Worm (Caenorhabditis elegans) whole organism, L1 larva: ENCODE measurements around the gene pfas-1.

Source experiments
- C04F5.9 ChIP-seq: sonication (generic microtip); optimal IDR thresholded peaks from 2 replicates; lab custom pipeline; 2016; ENCODE audit warnings: missing genetic modification characterization, missing compliant biosample characterization
- C34B4.2 ChIP-seq: sonication (generic microtip); optimal IDR thresholded peaks from 2 replicates; lab custom pipeline; 2017; ENCODE audit warnings: mild to moderate bottlenecking, missing genetic modification characterization, missing compliant biosample characterization
- F16B12.6 ChIP-seq: fragments of 150-350 bp; optimal IDR thresholded peaks from 2 replicates; lab custom pipeline; 2014; ENCODE audit warnings: missing biosample characterization, missing genetic modification characterization
- aha-1 ChIP-seq: fragments of 150-350 bp; optimal IDR thresholded peaks from 2 replicates; lab custom pipeline; 2014; ENCODE audit warnings: missing biosample characterization, missing genetic modification characterization
- ceh-63 ChIP-seq: fragments of 200-800 bp; sonication (Bioruptor generic); optimal IDR thresholded peaks from 2 replicates; lab custom pipeline; 2018; ENCODE audit warnings: mild to moderate bottlenecking, missing genetic modification characterization, missing compliant biosample characterization
- ceh-8 ChIP-seq: fragments of 200-800 bp; sonication (Bioruptor generic); optimal IDR thresholded peaks from 2 replicates; lab custom pipeline; 2018; ENCODE audit warnings: mild to moderate bottlenecking, missing genetic modification characterization, moderate library complexity, missing compliant biosample characterization
- ceh-82 ChIP-seq, 3 experiments: fragments of 150-350 bp in 1 of 3; sonication (generic microtip) in 2 of 3; optimal IDR thresholded peaks; 2 replicates each; lab custom pipeline; 2014 to 2017; ENCODE audit warnings: missing biosample characterization in 3 of 3, missing genetic modification characterization in 3 of 3
- dpl-1 ChIP-seq, 3 experiments: fragments of 150-350 bp in 2 of 3; sonication (generic microtip) in 1 of 3; optimal IDR thresholded peaks; 2 replicates each; lab custom pipeline; 2014 to 2017; ENCODE audit warnings: missing biosample characterization in 3 of 3, missing genetic modification characterization in 3 of 3, missing genetic modification reagents in 3 of 3
- efl-1 ChIP-seq, 4 experiments: fragments of 150-350 bp; optimal IDR thresholded peaks in 3 of 4; peaks in 1 of 4; 1 replicate in 1 of 4; 2 replicates in 3 of 4; lab custom pipeline; 2014; ENCODE audit warnings: missing biosample characterization in 2 of 4, missing genetic modification characterization in 2 of 4, missing genetic modification reagents in 2 of 4
- efl-3 ChIP-seq: fragments of 200-800 bp; sonication (Bioruptor generic); optimal IDR thresholded peaks from 2 replicates; lab custom pipeline; 2018; ENCODE audit warnings: mild to moderate bottlenecking, missing genetic modification characterization, missing compliant biosample characterization
- egl-13 ChIP-seq: sonication (generic microtip); optimal IDR thresholded peaks from 2 replicates; lab custom pipeline; 2016; ENCODE audit warnings: missing genotype, missing genetic modification reagents, missing genetic modification characterization, missing compliant biosample characterization
- egl-27 ChIP-seq, 2 experiments: fragments of 150-350 bp in 1 of 2; sonication (generic microtip); optimal IDR thresholded peaks; 3 replicates each; lab custom pipeline; 2017 to 2018; ENCODE audit warnings: missing biosample characterization in 2 of 2, missing genetic modification characterization in 2 of 2, missing genetic modification reagents in 2 of 2
- elt-2 ChIP-seq: sonication (generic microtip); optimal IDR thresholded peaks from 2 replicates; lab custom pipeline; 2016; ENCODE audit warnings: missing genetic modification characterization, mild to moderate bottlenecking, inconsistent platforms, missing compliant biosample characterization, missing genetic modification reagents
- fkh-4 ChIP-seq: sonication (generic microtip); optimal IDR thresholded peaks from 2 replicates; lab custom pipeline; 2016; ENCODE audit warnings: missing compliant biosample characterization, missing genetic modification characterization, borderline replicate concordance
- fkh-8 ChIP-seq: sonication (generic microtip); optimal IDR thresholded peaks from 2 replicates; lab custom pipeline; 2016; ENCODE audit warnings: mild to moderate bottlenecking, missing genetic modification characterization, missing compliant biosample characterization
- grh-1 ChIP-seq: fragments of 200-800 bp; sonication (Bioruptor generic); IDR thresholded peaks from 2 replicates; pipeline ENCODE4 v1.3.6; 2022; ENCODE audit warnings: missing genetic modification reagents, missing genetic modification characterization, missing compliant biosample characterization
- hpl-2 ChIP-seq: fragments of 150-350 bp; optimal IDR thresholded peaks from 2 replicates; lab custom pipeline; 2014; ENCODE audit warnings: missing biosample characterization, missing genetic modification reagents, missing genetic modification characterization
- jun-1 ChIP-seq: fragments of 150-350 bp; optimal IDR thresholded peaks from 2 replicates; lab custom pipeline; 2014; ENCODE audit warnings: missing biosample characterization, missing genetic modification reagents, missing genetic modification characterization
- lin-14 ChIP-seq: fragments of 200-800 bp; sonication (Bioruptor generic); optimal IDR thresholded peaks from 2 replicates; lab custom pipeline; 2018; ENCODE audit warnings: mild to moderate bottlenecking, missing genetic modification characterization, moderate library complexity, missing compliant biosample characterization
- lin-35 ChIP-seq, 2 experiments: fragments of 150-350 bp; optimal IDR thresholded peaks; 2 replicates each; lab custom pipeline; 2014; ENCODE audit warnings: missing biosample characterization in 2 of 2, missing genetic modification characterization in 2 of 2, missing genetic modification reagents in 2 of 2
- lin-39 ChIP-seq: fragments of 150-350 bp; optimal IDR thresholded peaks from 2 replicates; lab custom pipeline; 2014; ENCODE audit warnings: missing biosample characterization, missing genetic modification reagents, missing genetic modification characterization
- lir-3 ChIP-seq: sonication (generic microtip); optimal IDR thresholded peaks from 2 replicates; lab custom pipeline; 2016; ENCODE audit warnings: mild to moderate bottlenecking, missing genetic modification characterization, moderate library complexity, missing compliant biosample characterization; ENCODE audit not compliant: poor library complexity
- lsy-2 ChIP-seq, 2 experiments: fragments of 150-350 bp; optimal IDR thresholded peaks; 2 replicates each; lab custom pipeline; 2014; ENCODE audit warnings: missing biosample characterization in 2 of 2, missing genetic modification characterization in 2 of 2
- mab-9 ChIP-seq: fragments of 200-800 bp; sonication (Bioruptor generic); IDR thresholded peaks from 2 replicates; pipeline ENCODE4 v1.3.6; 2022; ENCODE audit warnings: missing genetic modification reagents, missing genetic modification characterization, missing compliant biosample characterization
- mdl-1 ChIP-seq, 2 experiments: fragments of 150-350 bp; optimal IDR thresholded peaks; 2 replicates each; lab custom pipeline; 2014 to 2017; ENCODE audit warnings: missing biosample characterization in 2 of 2, missing genetic modification characterization in 2 of 2, inconsistent platforms in 1 of 2
- mef-2 ChIP-seq: fragments of 150-350 bp; optimal IDR thresholded peaks from 2 replicates; lab custom pipeline; 2014; ENCODE audit warnings: missing biosample characterization, missing genetic modification characterization
- nhr-19 ChIP-seq: fragments of 200-800 bp; sonication (Bioruptor generic); conservative IDR thresholded peaks from 2 replicates; pipeline ENCODE4 v1.3.6; 2022; ENCODE audit warnings: missing genetic modification characterization, missing compliant biosample characterization
- nhr-28 ChIP-seq: fragments of 150-350 bp; optimal IDR thresholded peaks from 2 replicates; lab custom pipeline; 2014; ENCODE audit warnings: missing biosample characterization, missing genetic modification characterization
- nhr-47 ChIP-seq: sonication (generic microtip); optimal IDR thresholded peaks from 2 replicates; lab custom pipeline; 2016; ENCODE audit warnings: mild to moderate bottlenecking, missing genetic modification characterization, moderate library complexity, missing compliant biosample characterization
- nhr-85 ChIP-seq: sonication (generic microtip); peaks from one replicate; lab custom pipeline; 2016; ENCODE audit warnings: missing genetic modification characterization, inconsistent platforms, missing compliant biosample characterization
- pag-3 ChIP-seq: sonication (generic microtip); optimal IDR thresholded peaks from 2 replicates; lab custom pipeline; 2017; ENCODE audit warnings: missing genetic modification characterization, mild to moderate bottlenecking, missing compliant biosample characterization, antibody characterized with exemption, borderline replicate concordance; ENCODE audit not compliant: insufficient read depth
- pqm-1 ChIP-seq: sonication (generic microtip); optimal IDR thresholded peaks from 3 replicates; lab custom pipeline; 2017; ENCODE audit warnings: missing biosample characterization, missing genetic modification characterization
- rnt-1 ChIP-seq: sonication (generic microtip); optimal IDR thresholded peaks from 2 replicates; lab custom pipeline; 2016; ENCODE audit warnings: mild to moderate bottlenecking, missing genetic modification characterization, moderate library complexity, missing compliant biosample characterization
- skn-1 ChIP-seq: fragments of 150-350 bp; optimal IDR thresholded peaks from 2 replicates; lab custom pipeline; 2014; ENCODE audit warnings: missing biosample characterization, missing genetic modification characterization
- snpc-4 ChIP-seq: fragments of 150-350 bp; optimal IDR thresholded peaks from 2 replicates; lab custom pipeline; 2014; ENCODE audit warnings: missing biosample characterization, missing genetic modification characterization
- sox-4 ChIP-seq: sonication (generic microtip); optimal IDR thresholded peaks from 2 replicates; lab custom pipeline; 2016; ENCODE audit warnings: missing genetic modification characterization, missing compliant biosample characterization
- sptf-1 ChIP-seq: fragments of 150-350 bp; optimal IDR thresholded peaks from 2 replicates; lab custom pipeline; 2014; ENCODE audit warnings: missing biosample characterization, missing genetic modification characterization
- sup-37 ChIP-seq: fragments of 200-800 bp; sonication (Bioruptor generic); optimal IDR thresholded peaks from 2 replicates; lab custom pipeline; 2018; ENCODE audit warnings: mild to moderate bottlenecking, missing genetic modification characterization, missing compliant biosample characterization
- tbx-2 ChIP-seq: sonication (generic microtip); optimal IDR thresholded peaks from 2 replicates; lab custom pipeline; 2016; ENCODE audit warnings: missing genetic modification characterization, missing compliant biosample characterization
- unc-62 ChIP-seq: fragments of 150-350 bp; optimal IDR thresholded peaks from 2 replicates; lab custom pipeline; 2014; ENCODE audit warnings: missing biosample characterization, missing genetic modification reagents, missing genetic modification characterization
- xbp-1 ChIP-seq: sonication (generic microtip); optimal IDR thresholded peaks from 2 replicates; lab custom pipeline; 2016; ENCODE audit warnings: missing genetic modification characterization, missing compliant biosample characterization
- zag-1 ChIP-seq: fragments of 150-350 bp; optimal IDR thresholded peaks from 2 replicates; lab custom pipeline; 2014; ENCODE audit warnings: missing biosample characterization, missing genetic modification characterization
- zip-4 ChIP-seq: fragments of 200-800 bp; sonication (Bioruptor generic); optimal IDR thresholded peaks from 2 replicates; lab custom pipeline; 2018; ENCODE audit warnings: mild to moderate bottlenecking, missing genetic modification characterization, moderate library complexity, missing compliant biosample characterization
- ztf-4 ChIP-seq: fragments of 150-350 bp; optimal IDR thresholded peaks from 2 replicates; lab custom pipeline; 2014; ENCODE audit warnings: missing biosample characterization, missing genetic modification characterization

pfas-1 gene

ce11 chrIII:4671949-4672348, 28.8 kb upstream of the pfas-1 start, which contains the start of gene srg-13:
Gene srg-13 (plus strand): TSS chrIII:4672249.
- no peak for TF ChIP-seq nhr-28 (tag; lab: Kevin White, UChicago)
- TF ChIP-seq elt-2, result no peak
- no peak for TF ChIP-seq sptf-1 (tag; lab: Kevin White, UChicago)

ce11 chrIII:4671491-4671890, 28.4 kb upstream of the pfas-1 start, which contains the start of gene T23F11.11:
Gene T23F11.11 (minus strand): TSS chrIII:4671591.
- no peak for TF ChIP-seq pag-3 (tag; lab: Kevin White, UChicago)
- no peak for TF ChIP-seq sox-4
- TF ChIP-seq rnt-1 (tag; lab: Kevin White, UChicago), result no peak
- no peak for TF ChIP-seq lin-35 (GFP tag; optimal IDR thresholded peaks at IDR 0.05; lab: Kevin White, UChicago)
- no peak for TF ChIP-seq ceh-82 (tag; optimal IDR thresholded peaks at IDR 0.05; lab: Kevin White, UChicago)
- no peak for TF ChIP-seq lsy-2 (tag; optimal IDR thresholded peaks at IDR 0.05; lab: Kevin White, UChicago)
- TF ChIP-seq mef-2 (tag; lab: Kevin White, UChicago), result no peak
- TF ChIP-seq fkh-4, result no peak
- no peak for TF ChIP-seq unc-62 (GFP tag; lab: Kevin White, UChicago)
- TF ChIP-seq nhr-28 (tag; lab: Kevin White, UChicago), result no peak

- TF ChIP-seq dpl-1 (GFP tag; optimal IDR thresholded peaks at IDR 0.05; lab: Kevin White, UChicago) (no peak), C04F5.9 (tag; lab: Kevin White, UChicago) (no peak), zip-4 (GFP tag; lab: Kevin White, UChicago) (no peak), egl-27 (tag; optimal IDR thresholded peaks at IDR 0.05; lab: Kevin White, UChicago) (no peak), mab-9 (GFP tag; lab: Robert Waterston, UW) (no peak), mdl-1 (tag; optimal IDR thresholded peaks at IDR 0.05; lab: Kevin White, UChicago) (no peak), lin-35 (GFP tag; optimal IDR thresholded peaks at IDR 0.05; lab: Kevin White, UChicago) (peak in 1 of 2 experiments; percentile 20), elt-2 (peak; percentile 46), pqm-1 (tag; lab: Kevin White, UChicago) (peak; percentile 25), skn-1 (tag; lab: Kevin White, UChicago) (no peak), efl-3 (GFP tag; lab: Kevin White, UChicago) (no peak), fkh-4 (no peak), C34B4.2 (tag; lab: Kevin White, UChicago) (no peak), egl-13 (tag; lab: Kevin White, UChicago) (no peak), efl-1 (optimal IDR thresholded peaks at IDR 0.05; lab: Kevin White, UChicago) (no peak), efl-1 (GFP tag; optimal IDR thresholded peaks at IDR 0.05 in 1 of 2; lab: Kevin White, UChicago) (peak in 1 of 2 experiments; percentile 59), nhr-85 (no peak), sup-37 (GFP tag; lab: Kevin White, UChicago) (no peak), zag-1 (tag; lab: Kevin White, UChicago) (no peak), F16B12.6 (tag; lab: Kevin White, UChicago) (no peak), lin-39 (no peak), grh-1 (GFP tag; lab: Robert Waterston, UW) (no peak), aha-1 (tag; lab: Kevin White, UChicago) (no peak), tbx-2 (tag; lab: Kevin White, UChicago) (no peak), lin-14 (GFP tag; lab: Kevin White, UChicago) (peak; percentile 3), ceh-63 (GFP tag; lab: Kevin White, UChicago) (no peak), ztf-4 (no peak)
These were observed 25.0 kb upstream of the pfas-1 start for ce11 chrIII:4668073-4668472.

ce11 chrIII:4666753-4667400, 23.8 kb upstream of the pfas-1 start:
- TF ChIP-seq zip-4 (GFP tag; lab: Kevin White, UChicago), result no peak
- TF ChIP-seq unc-62 (GFP tag; lab: Kevin White, UChicago), result no peak
- TF ChIP-seq egl-27 (tag; optimal IDR thresholded peaks at IDR 0.05; lab: Kevin White, UChicago), result no peak
- no peak for TF ChIP-seq ztf-4
- peak; percentile 25 to 50 for TF ChIP-seq lin-35 (GFP tag; optimal IDR thresholded peaks at IDR 0.05; lab: Kevin White, UChicago)
- no peak for TF ChIP-seq sup-37 (GFP tag; lab: Kevin White, UChicago)
- peak; percentile 51 for TF ChIP-seq nhr-47
- TF ChIP-seq hpl-2 (GFP tag; lab: Kevin White, UChicago), result no peak
- peak in 2 of 3 experiments; percentile 22 to 63 for TF ChIP-seq ceh-82 (tag; optimal IDR thresholded peaks at IDR 0.05; lab: Kevin White, UChicago)
- no peak for TF ChIP-seq sptf-1 (tag; lab: Kevin White, UChicago)
- TF ChIP-seq xbp-1, result peak; percentile 39
- TF ChIP-seq fkh-8, result peak; percentile 43
- no peak for TF ChIP-seq jun-1 (tag; lab: Kevin White, UChicago)
- TF ChIP-seq nhr-19 (GFP tag; lab: Robert Waterston, UW), result peak; percentile 33; the same call in 1 of the 2 replicates
- no peak for TF ChIP-seq ceh-8
- no peak for TF ChIP-seq lir-3
- no peak for TF ChIP-seq mef-2 (tag; lab: Kevin White, UChicago)
- TF ChIP-seq snpc-4, result peak; percentile 31
